Fruit fly (Drosophila melanogaster): ENCODE measurements around the gene CG12885.

dm6 chr3R:27581890-27582487, 61.3 kb downstream of the CG12885 start, which contains the start of gene wdb:
- TF ChIP-seq insv (optimal IDR thresholded peaks at IDR 0.05) (no peak), Sin3A (optimal IDR thresholded peaks at IDR 0.05) (no peak), ttk (optimal IDR thresholded peaks at IDR 0.05) (no peak), Myc (optimal IDR thresholded peaks at IDR 0.05) (no peak)

All from Kc167 (cell line).